Worm (Caenorhabditis elegans) whole organism, early embryonic: ENCODE results near the gene T03G6.3.

Experiments used
- F13C5.2 ChIP-seq: sonication (generic microtip); optimal IDR thresholded peaks from 2 replicates; lab custom pipeline; 2017; ENCODE audit warnings: mild to moderate bottlenecking, missing genetic modification characterization, inconsistent platforms, missing compliant biosample characterization
- aly-1 ChIP-seq: sonication (generic microtip); optimal IDR thresholded peaks from 2 replicates; lab custom pipeline; 2016; ENCODE audit warnings: missing genetic modification characterization, missing compliant biosample characterization
- ama-1 ChIP-seq: fragments of 150-350 bp; optimal IDR thresholded peaks from 2 replicates; lab custom pipeline; 2014
- flt-1 ChIP-seq: fragments of 200-800 bp; sonication (Bioruptor generic); IDR thresholded peaks from 2 replicates; pipeline ENCODE4 v1.3.6; 2022; ENCODE audit warnings: missing genetic modification characterization, missing compliant biosample characterization
- hmg-4 ChIP-seq: fragments of 200-800 bp; sonication (Bioruptor generic); optimal IDR thresholded peaks from 2 replicates; lab custom pipeline; 2018; ENCODE audit warnings: mild to moderate bottlenecking, missing genetic modification characterization, missing compliant biosample characterization
- tbx-11 ChIP-seq: fragments of 200-800 bp; sonication (Bioruptor generic); IDR thresholded peaks from 2 replicates; pipeline ENCODE4 v1.3.6; 2022; ENCODE audit warnings: missing genetic modification characterization, missing compliant biosample characterization
- tra-4 ChIP-seq: sonication (generic microtip); optimal IDR thresholded peaks from 2 replicates; lab custom pipeline; 2017; ENCODE audit warnings: missing genetic modification characterization, missing compliant biosample characterization

DNA sequence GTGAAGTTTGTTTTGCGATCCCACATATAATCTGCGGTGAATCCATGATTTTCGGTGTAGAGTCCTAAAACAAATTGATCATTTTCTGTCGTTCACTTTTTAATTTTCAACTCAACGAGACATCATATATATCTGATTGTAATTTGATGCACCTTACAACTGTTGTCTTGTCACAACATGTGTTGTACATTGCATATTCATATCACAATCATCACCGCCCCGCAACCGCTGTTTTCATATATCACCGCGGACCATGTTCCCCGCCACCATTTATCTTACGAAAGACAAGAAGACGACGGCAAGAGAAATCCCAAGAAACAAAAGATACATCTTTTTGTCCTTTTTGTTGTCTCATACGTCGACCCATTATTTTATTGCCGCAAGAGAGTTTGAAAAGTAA lies 1.4 kb downstream of the T03G6.3 start:
- TF ChIP-seq aly-1 (tag; lab: Kevin White, UChicago), result no peak
- no peak for TF ChIP-seq tra-4 (tag; lab: Kevin White, UChicago)
- no peak for TF ChIP-seq F13C5.2 (tag; lab: Kevin White, UChicago)
- no peak for TF ChIP-seq hmg-4 (GFP tag; lab: Kevin White, UChicago)
- TF ChIP-seq ama-1 (lab: Kevin White, UChicago), result no peak
- no peak for TF ChIP-seq flt-1 (GFP tag; lab: Robert Waterston, UW)
- TF ChIP-seq tbx-11 (GFP tag; lab: Robert Waterston, UW), result no peak
